Worm (Caenorhabditis elegans) whole organism, L2 larva: Measurements from ENCODE around the gene col-129.

ENCODE experiments used
- R02D3.7 ChIP-seq: fragments of 150-350 bp; optimal IDR thresholded peaks from 2 replicates; lab custom pipeline; 2014; ENCODE audit warnings: missing biosample characterization, missing genetic modification characterization
- Y55F3AM.14 ChIP-seq: fragments of 200-800 bp; sonication (Bioruptor generic); optimal IDR thresholded peaks from 2 replicates; lab custom pipeline; 2018; ENCODE audit warnings: mild to moderate bottlenecking, missing genetic modification characterization, missing compliant biosample characterization
- alr-1 ChIP-seq: fragments of 150-350 bp; optimal IDR thresholded peaks from 2 replicates; lab custom pipeline; 2014; ENCODE audit warnings: missing biosample characterization, missing genetic modification characterization
- elt-1 ChIP-seq: fragments of 150-350 bp; optimal IDR thresholded peaks from 2 replicates; lab custom pipeline; 2014; ENCODE audit warnings: missing biosample characterization, missing genetic modification characterization

DNA sequence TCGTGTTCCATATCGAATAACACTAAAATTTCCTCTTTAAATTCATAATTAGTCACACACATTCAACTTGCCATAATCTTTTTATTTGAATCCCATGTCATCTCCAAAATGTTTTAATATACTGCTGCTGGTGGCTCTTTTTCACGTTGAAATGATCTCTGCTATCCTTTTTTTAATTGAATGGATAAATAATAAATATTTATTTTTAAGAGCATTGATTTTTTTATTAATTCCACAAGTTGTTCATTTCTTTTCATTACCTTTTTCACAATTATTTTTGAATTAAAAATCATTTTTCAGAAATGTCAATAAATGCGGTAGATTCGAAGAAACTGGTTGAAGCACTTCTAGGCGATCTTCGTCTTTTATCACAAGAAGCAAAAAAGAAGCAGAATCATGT is 13.8 kb downstream of the col-129 start, which contains the start of gene mon-2:
- TF ChIP-seq R02D3.7: no peak
- no peak for TF ChIP-seq alr-1 (tag; lab: Kevin White, UChicago)
- TF ChIP-seq Y55F3AM.14: no peak
- TF ChIP-seq elt-1 (tag; lab: Kevin White, UChicago): no peak
